Fruit fly (Drosophila melanogaster): ENCODE measurements around the gene CG6168.

Gene CG6168

DNA sequence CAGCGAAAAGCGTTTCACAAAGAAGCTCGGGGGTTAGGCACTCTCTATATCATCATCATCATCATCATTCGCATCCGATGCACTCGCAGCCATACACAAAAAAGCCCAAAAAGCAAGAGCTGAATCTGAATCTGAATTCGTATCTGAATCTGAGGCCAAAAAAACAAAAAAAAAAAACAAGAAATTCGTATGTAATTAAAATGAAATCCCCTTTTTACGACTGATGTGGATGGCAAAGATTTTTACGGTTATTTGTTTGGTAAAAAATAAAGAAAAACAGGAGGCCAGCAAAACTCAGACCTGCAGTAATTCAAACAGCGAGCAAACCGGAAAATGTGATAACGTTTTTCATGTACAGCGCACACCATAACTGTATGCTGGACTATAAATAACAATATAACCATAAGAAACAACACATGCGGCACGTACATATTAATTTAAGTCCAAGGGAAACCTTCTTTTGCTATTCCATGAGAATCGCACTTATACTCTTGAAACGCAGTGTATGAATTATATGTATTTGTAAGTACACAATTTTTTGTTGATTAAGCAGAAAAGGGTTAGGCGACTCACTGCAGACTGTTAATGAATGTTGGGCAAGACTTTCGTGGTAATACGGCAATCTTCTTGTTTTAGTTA lies 2.9 kb downstream of the CG6168 start (continued):
- peak; percentile 74 for TF ChIP-seq CG32006 (GFP tag; optimal IDR thresholded peaks at IDR 0.05)
- peak; percentile 57 for TF ChIP-seq CG16779 (tag; optimal IDR thresholded peaks at IDR 0.05)
- TF ChIP-seq CG6808 (GFP tag; optimal IDR thresholded peaks at IDR 0.05): peak; percentile 48
- TF ChIP-seq ss (GFP tag; optimal IDR thresholded peaks at IDR 0.05): peak in 1 of 2 experiments; percentile 62
- TF ChIP-seq CG9139 (GFP tag; optimal IDR thresholded peaks at IDR 0.05): peak; percentile 39
- peak; percentile 94 for TF ChIP-seq Ets21C (GFP tag; optimal IDR thresholded peaks at IDR 0.05)
- TF ChIP-seq CG10631 (GFP tag; optimal IDR thresholded peaks at IDR 0.05): peak; percentile 73
- TF ChIP-seq fkh (GFP tag; optimal IDR thresholded peaks at IDR 0.05): peak; percentile 59
- peak; percentile 90 for TF ChIP-seq vri (GFP tag; optimal IDR thresholded peaks at IDR 0.05)
- peak; percentile 62 for TF ChIP-seq fd59A (GFP tag; optimal IDR thresholded peaks at IDR 0.05)
- peak; percentile 90 for TF ChIP-seq CG6854 (GFP tag; optimal IDR thresholded peaks at IDR 0.05)
- peak; percentile 77 for TF ChIP-seq CG15336 (GFP tag; IDR thresholded peaks at IDR 0.05)
- peak; percentile 97 for TF ChIP-seq esn (GFP tag; optimal IDR thresholded peaks at IDR 0.05)
- TF ChIP-seq CG1621 (tag; optimal IDR thresholded peaks at IDR 0.05): peak; percentile 56
- TF ChIP-seq CG6792 (GFP tag; optimal IDR thresholded peaks at IDR 0.05): peak; percentile 85
- TF ChIP-seq Gug (GFP tag; IDR thresholded peaks at IDR 0.05): peak; percentile 73
- peak; percentile 78 for TF ChIP-seq Hr4 (GFP tag; optimal IDR thresholded peaks at IDR 0.05)
- TF ChIP-seq topi (GFP tag; optimal IDR thresholded peaks at IDR 0.05): peak; percentile 97
- peak; percentile 84 for TF ChIP-seq CG11902 (GFP tag; optimal IDR thresholded peaks at IDR 0.05)
- peak; percentile 80 for TF ChIP-seq Sox15 (GFP tag; optimal IDR thresholded peaks at IDR 0.05)
- TF ChIP-seq CG8632 (GFP tag; optimal IDR thresholded peaks at IDR 0.05): peak; percentile 80
- TF ChIP-seq Sox102F (GFP tag; optimal IDR thresholded peaks at IDR 0.05): peak; percentile 98
- peak; percentile 68; the same call in 1 of the 2 replicates for TF ChIP-seq CG11294 (GFP tag; IDR thresholded peaks at IDR 0.05)
- no peak for TF ChIP-seq Hr38 (GFP tag; optimal IDR thresholded peaks at IDR 0.05)
- TF ChIP-seq CG6276 (GFP tag; optimal IDR thresholded peaks at IDR 0.05): peak; percentile 63
- peak; percentile 98 for TF ChIP-seq Hr39 (GFP tag; optimal IDR thresholded peaks at IDR 0.05)
- TF ChIP-seq Sox14 (GFP tag; optimal IDR thresholded peaks at IDR 0.05): peak; percentile 92

DNA sequence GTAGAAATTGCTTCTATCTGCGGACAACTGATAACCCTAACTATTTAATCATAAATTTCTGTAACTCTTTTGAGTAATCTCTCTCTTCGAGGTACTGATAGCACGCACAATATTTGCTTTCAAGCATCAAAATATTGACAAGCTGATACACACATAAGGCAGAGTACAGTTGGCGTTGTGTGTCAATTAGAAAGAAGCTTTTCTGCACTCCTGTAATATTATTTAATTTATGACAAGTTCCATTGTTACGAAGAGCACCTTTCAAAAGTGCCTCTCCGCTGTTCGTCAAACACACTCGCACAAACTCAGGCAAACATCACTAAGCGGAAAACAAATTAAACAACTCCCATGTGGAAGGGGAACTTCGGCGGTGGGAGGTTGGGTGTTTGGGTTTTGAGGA lies 4.1 kb downstream of the CG6168 start:
- no peak for TF ChIP-seq Eip75B (GFP tag; optimal IDR thresholded peaks at IDR 0.05)
- TF ChIP-seq lz (GFP tag; optimal IDR thresholded peaks at IDR 0.05): no peak
- no peak for TF ChIP-seq ss (GFP tag; optimal IDR thresholded peaks at IDR 0.05)
- TF ChIP-seq Smox (GFP tag; optimal IDR thresholded peaks at IDR 0.05): no peak
- TF ChIP-seq CG32006 (GFP tag; optimal IDR thresholded peaks at IDR 0.05): no peak
- no peak for TF ChIP-seq spab (GFP tag; optimal IDR thresholded peaks at IDR 0.05)
- peak; percentile 54 for TF ChIP-seq fkh (GFP tag; optimal IDR thresholded peaks at IDR 0.05)
- no peak for TF ChIP-seq CG11294 (GFP tag; IDR thresholded peaks at IDR 0.05)
- TF ChIP-seq vri (GFP tag; optimal IDR thresholded peaks at IDR 0.05): no peak
- no peak for TF ChIP-seq CG9139 (GFP tag; optimal IDR thresholded peaks at IDR 0.05)
- TF ChIP-seq CG6792 (GFP tag; optimal IDR thresholded peaks at IDR 0.05): no peak
- TF ChIP-seq CG4318 (GFP tag; optimal IDR thresholded peaks at IDR 0.05): no peak
- TF ChIP-seq CG10631 (GFP tag; optimal IDR thresholded peaks at IDR 0.05): no peak
- TF ChIP-seq CG31627 (GFP tag; optimal IDR thresholded peaks at IDR 0.05): no peak
- peak; percentile 60 for TF ChIP-seq svp (GFP tag)
- TF ChIP-seq Blimp-1 (GFP tag; optimal IDR thresholded peaks at IDR 0.05): no peak

DNA sequence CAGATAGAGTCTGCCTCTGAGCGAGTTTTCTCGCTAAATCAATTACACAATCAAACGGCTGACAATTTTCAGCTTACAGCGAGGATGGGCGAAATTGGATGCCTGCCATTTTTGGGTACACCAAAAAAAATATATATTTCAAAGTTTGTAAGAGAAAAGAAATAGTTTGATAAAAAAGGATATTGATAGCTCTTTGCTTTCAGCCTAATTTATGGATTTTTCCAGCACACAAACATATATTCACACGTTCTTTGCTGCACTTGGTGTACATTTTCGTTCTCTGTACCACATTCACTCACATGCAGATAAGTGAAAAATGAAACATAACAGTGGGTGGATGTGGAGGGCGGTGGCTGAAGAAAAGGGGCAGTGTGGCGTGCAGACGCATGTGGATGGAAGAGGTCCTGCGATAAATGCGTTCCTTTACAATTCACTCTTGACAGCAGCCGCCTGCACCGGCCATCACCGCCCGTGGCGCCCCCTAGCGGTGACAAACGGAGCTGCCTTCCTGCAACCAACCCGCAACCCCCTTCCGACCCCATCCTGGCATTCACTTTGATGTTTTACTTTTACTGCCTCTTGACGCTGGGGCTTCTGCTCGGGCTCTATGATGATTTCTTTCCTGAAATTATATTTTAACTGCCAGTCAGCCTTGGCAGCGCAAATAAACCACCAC lies 6.5 kb downstream of the CG6168 start:
- peak; percentile 27; the same call in 1 of the 2 replicates for TF ChIP-seq CG15336 (GFP tag; IDR thresholded peaks at IDR 0.05)
- peak; percentile 3 for TF ChIP-seq topi (GFP tag; optimal IDR thresholded peaks at IDR 0.05)
- no peak for TF ChIP-seq CG3032 (tag; optimal IDR thresholded peaks at IDR 0.05)
- no peak for TF ChIP-seq fd85E (GFP tag; optimal IDR thresholded peaks at IDR 0.05)
- TF ChIP-seq CG11294 (GFP tag; IDR thresholded peaks at IDR 0.05): no peak
- TF ChIP-seq Eip93F (GFP tag; optimal IDR thresholded peaks at IDR 0.05): no peak
- no peak for TF ChIP-seq Lpt (GFP tag; optimal IDR thresholded peaks at IDR 0.05)
- TF ChIP-seq CG3919 (GFP tag; optimal IDR thresholded peaks at IDR 0.05): peak; percentile 12
- TF ChIP-seq CG6163 (GFP tag; IDR thresholded peaks at IDR 0.05): peak; percentile 58; the same call in 1 of the 3 replicates
- TF ChIP-seq CG6276 (GFP tag; optimal IDR thresholded peaks at IDR 0.05): no peak
- TF ChIP-seq CG10631 (GFP tag; optimal IDR thresholded peaks at IDR 0.05): no peak
- peak; percentile 9 for TF ChIP-seq esn (GFP tag; optimal IDR thresholded peaks at IDR 0.05)
- TF ChIP-seq Eip75B (GFP tag; optimal IDR thresholded peaks at IDR 0.05): peak; percentile 14
- TF ChIP-seq Ets96B (tag; optimal IDR thresholded peaks at IDR 0.05): peak; percentile 28
- no peak for TF ChIP-seq CG7368 (GFP tag; optimal IDR thresholded peaks at IDR 0.05)
- no peak for TF ChIP-seq eg (GFP tag; IDR thresholded peaks at IDR 0.05)
- no peak for TF ChIP-seq CG1621 (tag; optimal IDR thresholded peaks at IDR 0.05)
- no peak for TF ChIP-seq net (GFP tag; optimal IDR thresholded peaks at IDR 0.05)
- peak; percentile 22 for TF ChIP-seq Met (GFP tag; optimal IDR thresholded peaks at IDR 0.05)
- TF ChIP-seq Gug (GFP tag; IDR thresholded peaks at IDR 0.05): 0 out of 2 replicates have a peak, but pooled peaks have one; percentile 17
